Worm (Caenorhabditis elegans) whole organism, L3 larva: ENCODE data around the gene C49A9.3.

ENCODE experiments used
- ZK546.5 ChIP-seq: sonication (generic microtip); optimal IDR thresholded peaks from 2 replicates; lab custom pipeline; 2017; ENCODE audit warnings: missing biosample characterization, missing genetic modification characterization
- elt-3 ChIP-seq, 3 experiments: fragments of 150-350 bp in 1 of 3; sonication (generic microtip) in 2 of 3; optimal IDR thresholded peaks; 2 replicates in 2 of 3; 4 replicates in 1 of 3; lab custom pipeline; 2014 to 2017; ENCODE audit warnings: missing biosample characterization in 3 of 3, missing genetic modification characterization in 3 of 3
- lin-39 ChIP-seq: fragments of 150-350 bp; optimal IDR thresholded peaks from 2 replicates; lab custom pipeline; 2018; ENCODE audit warnings: missing biosample characterization, missing genetic modification reagents, missing genetic modification characterization

ce11 chrIV:6209337-6209736 is 12.6 kb upstream of the C49A9.3 start:
- no peak for TF ChIP-seq ZK546.5 (tag; lab: Kevin White, UChicago)
- no peak for TF ChIP-seq elt-3 (tag; optimal IDR thresholded peaks at IDR 0.05; lab: Kevin White, UChicago)
- TF ChIP-seq lin-39 (tag; lab: Kevin White, UChicago), result no peak
